Fruit fly (Drosophila melanogaster): ENCODE data around the gene Ncc69.

Gene Ncc69

DNA sequence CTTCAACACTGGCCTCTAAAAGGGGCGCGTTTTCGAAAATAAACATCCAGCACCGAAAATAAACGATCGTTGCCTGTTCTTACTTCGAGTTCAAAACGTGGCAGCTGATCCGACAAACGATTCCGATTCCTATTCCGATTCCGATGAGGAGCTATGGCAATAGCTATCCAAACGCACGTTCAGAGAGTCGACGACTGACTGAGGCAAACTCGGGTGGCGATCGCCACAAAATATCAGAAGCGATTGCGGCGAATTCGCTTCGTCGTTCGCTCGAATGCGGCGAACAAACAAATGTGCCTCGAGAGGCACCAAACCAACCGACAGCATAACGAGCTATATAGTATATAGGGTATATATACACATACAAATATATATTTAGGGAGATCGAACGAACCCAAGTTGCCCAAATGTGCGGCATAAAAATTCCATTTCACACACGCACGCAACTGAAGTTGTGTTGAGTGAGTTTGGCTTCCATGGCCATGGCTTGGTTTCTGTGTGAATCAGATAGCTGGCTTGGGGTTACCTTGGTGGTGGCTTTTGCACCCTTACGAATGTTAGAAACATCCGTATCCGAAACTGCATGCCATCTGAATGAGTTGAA, at the start of gene Ncc69:
Gene Ncc69, minus strand, starts transcription at position 205 of the 604 bp plus-strand sequence.
- peak; percentile 8 for TF ChIP-seq CG17801 (GFP tag; optimal IDR thresholded peaks at IDR 0.05; ENCODE audit: partially characterized antibody)

- TF ChIP-seq CG17801 (GFP tag; optimal IDR thresholded peaks at IDR 0.05; ENCODE audit: partially characterized antibody): no peak
Measured at dm6 chr3L:12434432-12434831, 43.2 kb upstream of the Ncc69 start.

- TF ChIP-seq CG17801 (GFP tag; optimal IDR thresholded peaks at IDR 0.05; ENCODE audit: partially characterized antibody): no peak
Measured at dm6 chr3L:12433710-12434109, 42.5 kb upstream of the Ncc69 start.

DNA sequence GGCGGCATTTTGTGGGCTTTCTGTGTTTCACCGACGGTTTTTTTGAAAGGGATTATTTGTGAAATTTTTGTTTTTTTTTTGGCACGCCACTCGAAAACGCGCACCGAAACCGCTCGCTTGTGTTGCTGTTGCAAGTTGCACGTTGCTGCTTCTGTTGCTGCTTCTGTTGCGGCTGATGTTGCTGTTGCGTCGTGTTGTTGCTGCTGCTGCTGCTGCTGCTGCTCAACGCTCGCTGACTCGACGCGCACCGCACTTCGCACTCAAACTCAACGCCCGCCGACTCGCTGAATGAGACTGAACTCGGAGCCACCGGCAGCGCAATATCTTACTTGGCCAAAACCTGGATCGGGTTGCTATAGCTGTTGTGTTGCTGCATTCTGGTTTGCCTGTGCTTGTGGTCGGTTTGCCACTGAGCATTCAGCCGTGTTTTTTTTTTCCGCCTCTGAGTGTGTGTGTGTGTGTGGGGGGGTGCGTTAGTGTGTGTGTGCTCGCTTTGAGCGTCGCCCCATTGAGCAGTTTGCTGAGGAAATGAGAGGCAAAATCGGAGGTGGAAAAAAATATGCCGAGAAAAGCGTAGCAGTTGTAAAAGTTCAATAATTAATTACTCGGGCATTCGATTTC, 41.3 kb upstream of the Ncc69 start, which contains the start of gene toe:
Gene toe, minus strand, starts transcription at position 277 of the 621 bp plus-strand sequence.
- TF ChIP-seq CG17801 (GFP tag; optimal IDR thresholded peaks at IDR 0.05; ENCODE audit: partially characterized antibody): no peak

DNA sequence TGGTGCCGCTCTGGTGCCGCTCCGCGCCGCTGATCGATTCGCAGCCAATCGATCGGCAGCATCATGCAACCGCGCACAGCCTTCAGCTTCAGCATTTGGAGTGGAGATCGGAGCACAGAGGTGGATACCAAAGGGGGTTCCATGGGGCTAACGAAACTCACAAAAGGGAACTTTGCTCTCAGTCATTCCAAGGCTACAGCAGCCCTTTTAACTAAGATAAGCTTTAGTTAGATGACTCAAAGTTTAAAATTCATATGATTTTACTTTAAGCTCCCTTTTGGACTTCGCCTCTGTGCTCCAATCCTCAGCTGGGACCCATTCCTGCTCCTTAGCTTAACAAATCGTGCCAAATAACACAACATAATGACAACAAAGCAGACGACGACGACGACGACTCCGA, 29.2 kb upstream of the Ncc69 start:
- TF ChIP-seq CG17801 (GFP tag; optimal IDR thresholded peaks at IDR 0.05; ENCODE audit: partially characterized antibody): no peak

DNA sequence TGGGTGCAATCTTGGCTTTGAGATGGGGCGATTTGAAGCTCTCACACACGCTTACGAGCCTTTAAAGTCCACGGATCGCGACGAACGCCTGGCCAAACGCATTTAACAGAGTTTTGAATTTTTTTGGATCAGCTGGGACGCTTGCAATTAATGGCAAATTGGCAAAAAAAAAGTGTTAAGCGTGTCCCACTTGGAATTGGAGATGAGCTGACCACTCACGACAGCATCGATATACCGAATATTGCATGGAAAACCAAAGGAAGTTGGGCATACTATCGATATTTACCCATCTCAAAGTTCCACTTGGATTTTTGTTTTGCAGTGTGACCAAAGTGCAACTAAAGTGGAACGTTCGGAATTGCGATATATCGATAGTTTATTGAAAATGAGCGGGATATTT, 26.1 kb upstream of the Ncc69 start, which contains the start of gene ArfGAP1:
Gene ArfGAP1, minus strand, starts transcription at position 240 of the 400 bp plus-strand sequence.
- no peak for TF ChIP-seq CG17801 (GFP tag; optimal IDR thresholded peaks at IDR 0.05; ENCODE audit: partially characterized antibody)

dm6 chr3L:12414189-12414964, 23.1 kb upstream of the Ncc69 start, which contains the start of gene SCaMC:
SCaMC (minus strand) TSS chr3L:12414842.
- TF ChIP-seq CG17801 (GFP tag; optimal IDR thresholded peaks at IDR 0.05; ENCODE audit: partially characterized antibody): peak; percentile 39

DNA sequence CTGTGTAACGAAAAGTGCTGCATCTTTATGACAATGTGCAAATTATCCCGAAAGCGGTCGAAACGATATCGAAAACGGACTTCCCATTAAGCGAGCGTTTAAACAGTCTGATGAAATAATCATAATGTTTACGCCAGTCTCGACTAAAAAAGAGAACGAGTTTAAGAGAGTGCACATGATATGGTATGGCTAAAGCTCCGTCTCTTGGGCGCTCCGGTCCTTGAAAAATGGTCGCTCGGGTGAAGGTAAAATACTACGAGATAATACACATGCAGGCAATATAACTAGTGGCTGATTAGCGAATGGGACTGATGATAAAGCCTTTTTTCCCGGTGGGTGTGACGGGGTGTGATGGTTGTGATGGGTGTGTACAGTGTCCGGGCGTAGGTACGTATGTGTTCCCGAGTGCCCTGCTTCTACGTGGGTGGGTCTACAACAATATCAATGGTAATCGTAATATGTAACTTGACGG, 20.0 kb upstream of the Ncc69 start:
- no peak for TF ChIP-seq CG17801 (GFP tag; optimal IDR thresholded peaks at IDR 0.05; ENCODE audit: partially characterized antibody)

DNA sequence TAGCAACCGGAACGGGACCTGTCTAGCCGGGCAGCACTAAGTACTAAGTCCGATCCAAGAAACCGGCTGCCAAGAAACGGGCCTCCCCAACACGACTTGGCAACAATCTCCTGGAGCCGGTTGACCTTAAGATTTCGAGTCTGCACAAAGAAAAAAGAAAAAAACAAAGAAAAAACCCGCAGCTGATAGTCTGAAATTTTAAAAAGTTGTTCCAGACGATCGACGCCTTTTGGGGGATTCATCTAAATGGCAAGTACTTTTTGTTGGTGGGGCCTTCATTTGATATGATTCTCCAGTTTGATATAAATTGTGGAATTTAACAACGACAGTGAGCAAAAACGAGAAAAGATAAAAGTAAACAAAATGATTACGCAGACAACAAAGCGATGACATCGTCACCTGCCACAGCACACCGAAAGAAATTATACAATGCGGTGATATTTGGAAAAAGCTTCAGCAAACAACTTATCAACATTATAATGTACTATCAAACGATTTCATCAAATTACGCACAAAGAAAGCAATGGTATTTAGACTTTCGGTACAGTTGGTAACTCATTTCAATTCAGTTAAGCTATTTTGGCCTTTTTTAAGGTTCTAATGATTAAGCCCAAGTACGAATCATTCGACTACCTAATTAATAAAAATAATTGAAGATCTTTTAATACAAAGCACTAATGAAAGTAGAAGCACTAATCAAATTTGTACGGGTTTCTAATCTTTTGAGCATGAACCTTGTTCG, 19.4 kb upstream of the Ncc69 start:
- no peak for TF ChIP-seq CG17801 (GFP tag; optimal IDR thresholded peaks at IDR 0.05; ENCODE audit: partially characterized antibody)

DNA sequence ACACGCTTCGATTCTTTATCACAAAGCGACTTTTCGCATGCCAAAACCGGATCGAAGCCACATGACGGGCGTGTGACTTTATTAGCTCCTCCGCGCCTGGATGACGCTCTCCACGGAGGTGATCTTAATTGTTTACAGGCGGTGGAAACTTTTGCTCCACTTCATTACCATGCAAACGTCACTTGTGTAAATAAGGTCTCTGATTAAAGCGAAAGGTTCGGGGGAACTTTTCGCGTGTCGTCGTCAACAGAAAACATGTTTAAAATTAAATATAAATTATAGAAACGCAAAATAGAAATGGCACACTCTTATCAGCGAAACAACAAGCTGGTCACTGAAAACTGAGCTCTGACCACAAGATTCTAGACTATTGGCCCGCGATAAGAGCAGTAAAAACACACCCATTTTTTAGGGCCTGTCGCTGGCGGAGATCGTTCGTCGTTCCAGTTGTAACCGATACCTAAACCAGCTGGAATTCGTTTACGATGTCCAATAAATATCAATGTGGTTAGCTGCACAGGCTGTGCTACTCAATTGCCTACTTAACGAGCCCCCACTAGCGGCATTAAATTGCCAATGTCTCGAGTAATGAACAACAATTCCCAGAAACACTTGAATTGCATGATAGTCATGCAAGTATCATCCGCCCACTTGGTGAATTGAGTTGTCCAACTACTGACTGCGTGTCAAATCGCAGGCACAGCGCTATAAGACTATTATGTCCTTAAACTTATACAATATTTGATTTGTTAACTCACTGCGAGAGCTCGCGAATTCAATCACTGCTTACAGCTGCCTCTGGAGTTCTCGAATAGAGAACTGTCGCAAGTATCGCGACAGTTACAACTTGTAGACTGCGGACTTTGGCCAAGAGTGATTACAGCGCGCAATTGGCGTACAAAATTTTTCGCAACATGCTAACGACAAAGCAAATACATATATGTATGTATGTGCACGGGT, 18.4 kb upstream of the Ncc69 start:
- no peak for TF ChIP-seq CG17801 (GFP tag; optimal IDR thresholded peaks at IDR 0.05; ENCODE audit: partially characterized antibody)

DNA sequence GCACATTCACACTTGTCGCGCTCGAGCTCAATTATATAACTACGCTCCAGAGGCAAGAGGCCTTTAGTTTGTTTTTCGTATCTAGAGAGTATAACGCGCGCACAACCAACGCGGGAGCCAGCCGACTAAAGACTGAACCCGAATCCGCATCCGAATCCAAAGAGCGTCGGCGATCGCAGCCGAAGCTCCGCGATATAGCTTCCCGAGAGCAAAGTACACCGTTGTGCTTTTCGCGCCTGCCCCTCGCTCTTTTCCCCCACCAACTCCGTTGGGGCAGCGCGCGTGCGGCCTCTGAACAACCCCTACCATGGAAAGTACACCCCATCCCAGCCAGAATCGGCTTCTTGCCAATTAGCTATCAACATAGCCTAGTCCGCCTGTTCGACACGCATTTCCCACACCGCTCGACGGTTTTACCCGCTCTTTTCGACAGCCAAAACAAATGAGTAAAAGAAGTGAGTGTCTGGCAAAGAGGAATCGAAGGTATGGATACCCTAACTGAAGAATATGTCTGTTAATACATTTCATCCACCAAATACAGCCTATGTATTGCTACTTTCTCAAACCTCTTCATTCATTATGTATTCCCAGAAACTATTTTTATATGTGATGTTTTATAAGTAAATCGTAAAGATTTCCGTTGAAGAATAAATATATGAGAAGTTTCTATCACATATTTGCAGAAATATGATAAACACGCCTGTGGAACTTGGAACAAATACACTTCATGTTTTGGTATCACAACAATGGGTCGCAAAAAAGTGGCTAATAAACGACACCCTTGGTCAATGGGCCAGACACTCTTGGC, 17.5 kb upstream of the Ncc69 start:
- peak; percentile 57 for TF ChIP-seq CG17801 (GFP tag; optimal IDR thresholded peaks at IDR 0.05; ENCODE audit: partially characterized antibody)

dm6 chr3L:12407779-12408178, 16.5 kb upstream of the Ncc69 start:
- no peak for TF ChIP-seq CG17801 (GFP tag; optimal IDR thresholded peaks at IDR 0.05; ENCODE audit: partially characterized antibody)

DNA sequence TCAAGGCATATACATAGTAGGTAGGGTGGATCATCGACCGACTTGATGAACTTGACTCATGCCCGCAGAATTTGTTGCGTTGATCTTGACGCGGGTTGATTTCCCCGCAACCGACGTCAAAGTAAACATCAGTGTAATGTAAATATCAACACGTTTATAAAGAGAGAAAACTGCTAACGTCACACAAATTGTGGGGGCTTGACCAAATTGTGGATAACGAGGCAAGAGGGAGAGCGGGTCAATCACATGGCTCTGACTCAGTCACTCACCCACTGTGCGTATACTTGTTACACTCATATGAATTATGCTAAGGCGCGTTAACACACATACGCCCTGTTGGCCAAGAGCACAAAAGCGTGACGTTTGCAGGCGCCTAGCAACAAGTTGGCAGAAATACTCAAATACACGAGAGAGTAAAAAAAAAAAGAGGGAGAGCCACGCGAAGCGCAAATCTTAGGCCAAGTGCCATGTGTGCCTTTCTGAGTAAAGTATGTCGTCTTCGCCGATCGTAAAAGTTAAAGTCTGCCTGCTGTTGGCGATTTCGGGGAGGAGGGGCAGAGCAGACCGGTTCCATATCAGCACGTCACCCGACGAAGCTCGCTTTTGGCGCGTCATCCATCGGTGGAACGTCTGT, 15.9 kb upstream of the Ncc69 start:
- TF ChIP-seq CG17801 (GFP tag; optimal IDR thresholded peaks at IDR 0.05; ENCODE audit: partially characterized antibody): peak; percentile 49
